Fruit fly (Drosophila melanogaster) whole organism, embryonic: ENCODE results near the gene Obp99b.

Source experiments
- Bgb ChIP-seq: fragments of 200-800 bp; sonication (Bioruptor generic); IDR thresholded peaks from 2 replicates; pipeline ENCODE4 v1.3.6; 2022; ENCODE audit warnings: missing biosample characterization, missing genetic modification characterization; ENCODE audit not compliant: partially characterized antibody
- Blimp-1 ChIP-seq: fragments of 200-800 bp; sonication (Bioruptor generic); optimal IDR thresholded peaks from 3 replicates; lab custom pipeline; 2018; ENCODE audit warnings: missing biosample characterization, missing genetic modification characterization, mild to moderate bottlenecking, moderate library complexity, missing genetic modification reagents
- Bteb2 ChIP-seq: fragments of 200-800 bp; sonication (Bioruptor generic); optimal IDR thresholded peaks from 2 replicates; lab custom pipeline; 2016; ENCODE audit warnings: missing biosample characterization, missing genetic modification characterization
- CG10321 ChIP-seq: fragments of 200-800 bp; sonication (Bioruptor generic); IDR thresholded peaks from 2 replicates; pipeline ENCODE4 v1.3.6; 2022; ENCODE audit warnings: missing biosample characterization, missing genetic modification characterization
- CG10959 ChIP-seq: fragments of 200-800 bp; sonication (Bioruptor generic); IDR thresholded peaks from 2 replicates; pipeline ENCODE4 v1.3.6; 2022; ENCODE audit warnings: missing biosample characterization, missing genetic modification characterization
- CG11398 ChIP-seq: fragments of 200-800 bp; sonication (Bioruptor generic); optimal IDR thresholded peaks from 2 replicates; lab custom pipeline; 2016; ENCODE audit warnings: missing biosample characterization, missing genetic modification characterization
- CG11504 ChIP-seq: fragments of 200-800 bp; sonication (Bioruptor generic); optimal IDR thresholded peaks from 3 replicates; lab custom pipeline; 2019; ENCODE audit warnings: missing biosample characterization, mild to moderate bottlenecking, missing genetic modification characterization, moderate library complexity
- CG12299 ChIP-seq: fragments of 200-800 bp; sonication (Bioruptor generic); optimal IDR thresholded peaks from 2 replicates; lab custom pipeline; 2018; ENCODE audit warnings: missing biosample characterization, mild to moderate bottlenecking, missing genetic modification characterization
- CG13296 ChIP-seq: fragments of 200-800 bp; sonication (Bioruptor generic); optimal IDR thresholded peaks from 3 replicates; lab custom pipeline; 2018; ENCODE audit warnings: missing biosample characterization, mild to moderate bottlenecking, missing genetic modification characterization
- CG15073 ChIP-seq: fragments of 200-800 bp; sonication (Bioruptor generic); optimal IDR thresholded peaks from 2 replicates; lab custom pipeline; 2016; ENCODE audit warnings: missing biosample characterization, missing genetic modification characterization
- CG17361 ChIP-seq: fragments of 200-800 bp; sonication (Bioruptor generic); IDR thresholded peaks from 3 replicates; pipeline ENCODE4 v1.3.6; 2022; ENCODE audit warnings: missing biosample characterization, missing genetic modification characterization
- CG18262 ChIP-seq: fragments of 200-800 bp; optimal IDR thresholded peaks from 3 replicates; lab custom pipeline; 2019; ENCODE audit warnings: missing biosample characterization, mild to moderate bottlenecking, missing genetic modification characterization, moderate library complexity
- CG2129 ChIP-seq: fragments of 200-800 bp; sonication (Bioruptor generic); IDR thresholded peaks from 2 replicates; pipeline ENCODE4 v1.3.6; 2022; ENCODE audit warnings: missing biosample characterization, missing genetic modification characterization; ENCODE audit not compliant: partially characterized antibody
- CG2678 ChIP-seq: fragments of 200-800 bp; sonication (Bioruptor generic); optimal IDR thresholded peaks from 3 replicates; lab custom pipeline; 2019; ENCODE audit warnings: missing biosample characterization, mild to moderate bottlenecking, missing genetic modification characterization, moderate library complexity
- CG31441 ChIP-seq: fragments of 200-800 bp; sonication (Bioruptor generic); IDR thresholded peaks from 2 replicates; pipeline ENCODE4 v1.3.6; 2022; ENCODE audit warnings: missing biosample characterization, missing genetic modification characterization
- CG3163 ChIP-seq: fragments of 200-800 bp; sonication (Bioruptor generic); optimal IDR thresholded peaks from 3 replicates; lab custom pipeline; 2016; ENCODE audit warnings: missing biosample characterization, missing genetic modification characterization
- CG32772 ChIP-seq: fragments of 200-800 bp; sonication (Bioruptor generic); IDR thresholded peaks from 2 replicates; pipeline ENCODE4 v1.3.6; 2022; ENCODE audit warnings: missing biosample characterization, missing genetic modification characterization
- CG34224 ChIP-seq: fragments of 200-800 bp; sonication (Bioruptor generic); IDR thresholded peaks from 3 replicates; pipeline ENCODE4 v1.3.6; 2022; ENCODE audit warnings: missing biosample characterization, missing genetic modification characterization; ENCODE audit not compliant: partially characterized antibody
- CG3838 ChIP-seq: fragments of 200-800 bp; sonication (Bioruptor generic); optimal IDR thresholded peaks from 3 replicates; lab custom pipeline; 2016; ENCODE audit warnings: missing biosample characterization, missing genetic modification characterization
- CG4404 ChIP-seq: fragments of 200-800 bp; sonication (Bioruptor generic); IDR thresholded peaks from 2 replicates; pipeline ENCODE4 v1.3.6; 2022; ENCODE audit warnings: missing biosample characterization, missing genetic modification characterization
- CG4617 ChIP-seq: fragments of 200-800 bp; sonication (Bioruptor generic); optimal IDR thresholded peaks from 3 replicates; lab custom pipeline; 2016; ENCODE audit warnings: missing biosample characterization, missing genetic modification characterization, borderline replicate concordance
- CG6272 ChIP-seq: fragments of 200-800 bp; sonication (Bioruptor generic); IDR thresholded peaks from 2 replicates; pipeline ENCODE4 v1.3.6; 2022; ENCODE audit warnings: missing biosample characterization, missing genetic modification characterization
- CG6791 ChIP-seq: fragments of 200-800 bp; sonication (Bioruptor generic); IDR thresholded peaks from 3 replicates; pipeline ENCODE4 v1.3.6; 2022; ENCODE audit warnings: missing biosample characterization, missing genetic modification characterization; ENCODE audit not compliant: partially characterized antibody
- CG6813 ChIP-seq: fragments of 200-800 bp; sonication (Bioruptor generic); optimal IDR thresholded peaks from 2 replicates; lab custom pipeline; 2017; ENCODE audit warnings: missing biosample characterization, missing genetic modification characterization, mild to moderate bottlenecking, moderate library complexity, missing genetic modification reagents
- CG7271 ChIP-seq: fragments of 200-800 bp; sonication (Bioruptor generic); optimal IDR thresholded peaks from 2 replicates; lab custom pipeline; 2018; ENCODE audit warnings: missing biosample characterization, mild to moderate bottlenecking, missing genetic modification characterization, moderate library complexity
- CG7745 ChIP-seq: fragments of 200-800 bp; sonication (Bioruptor generic); optimal IDR thresholded peaks from 2 replicates; lab custom pipeline; 2018; ENCODE audit warnings: missing biosample characterization, mild to moderate bottlenecking, missing genetic modification characterization, moderate library complexity
- CG7987 ChIP-seq: fragments of 200-800 bp; sonication (Bioruptor generic); optimal IDR thresholded peaks from 2 replicates; lab custom pipeline; 2018; ENCODE audit warnings: missing biosample characterization, mild to moderate bottlenecking, missing genetic modification characterization, moderate library complexity
- CG8290 ChIP-seq, 3 experiments: fragments of 200-800 bp; sonication (Bioruptor generic); optimal IDR thresholded peaks; 2 replicates each; lab custom pipeline; 2016 to 2019; ENCODE audit warnings: missing biosample characterization in 3 of 3, missing genetic modification characterization in 3 of 3, mild to moderate bottlenecking in 2 of 3, moderate library complexity in 1 of 3
- CG8478 ChIP-seq: fragments of >200 bp; optimal IDR thresholded peaks from 2 replicates; lab custom pipeline; 2018
- CG8765 ChIP-seq: fragments of 200-800 bp; sonication (Bioruptor generic); IDR thresholded peaks from 2 replicates; pipeline ENCODE4 v1.3.6; 2022; ENCODE audit warnings: missing biosample characterization, missing genetic modification characterization
- CrebB ChIP-seq: fragments of 200-800 bp; sonication (Bioruptor generic); optimal IDR thresholded peaks from 3 replicates; lab custom pipeline; 2018; ENCODE audit warnings: missing biosample characterization, mild to moderate bottlenecking, missing genetic modification characterization
- HHEX ChIP-seq: fragments of 200-800 bp; sonication (Bioruptor generic); optimal IDR thresholded peaks from 3 replicates; lab custom pipeline; 2017; ENCODE audit warnings: missing biosample characterization, mild to moderate bottlenecking, missing genetic modification characterization, missing genetic modification reagents
- Sox100B ChIP-seq: fragments of 200-800 bp; sonication (Bioruptor generic); optimal IDR thresholded peaks from 3 replicates; lab custom pipeline; 2018; ENCODE audit warnings: missing biosample characterization, mild to moderate bottlenecking, missing genetic modification characterization
- Sox102F ChIP-seq: fragments of 200-800 bp; sonication (Bioruptor generic); optimal IDR thresholded peaks from 2 replicates; lab custom pipeline; 2018; ENCODE audit warnings: missing biosample characterization, mild to moderate bottlenecking, missing genetic modification characterization, moderate library complexity
- Trl ChIP-seq, 3 experiments: fragments of >200 bp in 2 of 3; fragments of 200-800 bp in 1 of 3; sonication (Bioruptor generic) in 1 of 3; optimal IDR thresholded peaks; 2 replicates in 1 of 3; 3 replicates in 2 of 3; lab custom pipeline; 2016 to 2017; ENCODE audit warnings: missing biosample characterization in 1 of 3, missing genetic modification characterization in 1 of 3
- Xbp1 ChIP-seq: fragments of 200-800 bp; sonication (Bioruptor generic); optimal IDR thresholded peaks from 3 replicates; lab custom pipeline; 2016; ENCODE audit warnings: missing biosample characterization, mild to moderate bottlenecking, missing genetic modification characterization
- aop ChIP-seq: fragments of 200-800 bp; sonication (Bioruptor generic); IDR thresholded peaks from 2 replicates; pipeline ENCODE4 v1.3.6; 2022; ENCODE audit warnings: missing biosample characterization, missing genetic modification characterization
- bowl ChIP-seq: fragments of 200-800 bp; sonication (Bioruptor generic); IDR thresholded peaks from 2 replicates; pipeline ENCODE4 v1.3.6; 2022; ENCODE audit warnings: missing biosample characterization, missing genetic modification characterization
- croc ChIP-seq: fragments of 200-800 bp; sonication (Bioruptor generic); conservative IDR thresholded peaks from 3 replicates; pipeline ENCODE4 v1.3.6; 2022; ENCODE audit warnings: missing biosample characterization, missing genetic modification characterization
- dmrt11E ChIP-seq: fragments of 200-800 bp; sonication (Bioruptor generic); optimal IDR thresholded peaks from 3 replicates; lab custom pipeline; 2018; ENCODE audit warnings: missing biosample characterization, mild to moderate bottlenecking, missing genetic modification characterization, moderate library complexity
- emc ChIP-seq: fragments of 200-800 bp; sonication (Bioruptor generic); optimal IDR thresholded peaks from 2 replicates; lab custom pipeline; 2016; ENCODE audit warnings: missing biosample characterization, missing genetic modification characterization
- lilli ChIP-seq: fragments of 200-800 bp; sonication (Bioruptor generic); optimal IDR thresholded peaks from 3 replicates; lab custom pipeline; 2016; ENCODE audit warnings: missing biosample characterization, missing genetic modification characterization
- oc ChIP-seq: fragments of 200-800 bp; sonication (Bioruptor generic); optimal IDR thresholded peaks from 2 replicates; lab custom pipeline; 2018; ENCODE audit warnings: missing biosample characterization, mild to moderate bottlenecking, missing genetic modification characterization, moderate library complexity
- phol ChIP-seq: fragments of 200-800 bp; sonication (Bioruptor generic); optimal IDR thresholded peaks from 3 replicates; lab custom pipeline; 2018; ENCODE audit warnings: missing biosample characterization, mild to moderate bottlenecking, missing genetic modification characterization, moderate library complexity
- row ChIP-seq: fragments of 200-800 bp; sonication (Bioruptor generic); IDR thresholded peaks from 3 replicates; pipeline ENCODE4 v1.3.6; 2022; ENCODE audit warnings: missing biosample characterization, missing genetic modification characterization
- scrt ChIP-seq: fragments of 200-800 bp; sonication (Bioruptor generic); optimal IDR thresholded peaks from 2 replicates; lab custom pipeline; 2018; ENCODE audit warnings: missing biosample characterization, mild to moderate bottlenecking, missing genetic modification characterization, moderate library complexity
- sob ChIP-seq: fragments of 200-800 bp; sonication (Bioruptor generic); IDR thresholded peaks from 2 replicates; pipeline ENCODE4 v1.3.6; 2022; ENCODE audit warnings: missing biosample characterization, missing genetic modification characterization
- stwl ChIP-seq: fragments of 200-800 bp; sonication (Bioruptor generic); optimal IDR thresholded peaks from 3 replicates; lab custom pipeline; 2018; ENCODE audit warnings: missing biosample characterization, mild to moderate bottlenecking, missing genetic modification characterization, moderate library complexity
- tio ChIP-seq: fragments of 200-800 bp; sonication (Bioruptor generic); optimal IDR thresholded peaks from 2 replicates; lab custom pipeline; 2017; ENCODE audit warnings: missing biosample characterization, missing genetic modification characterization, inconsistent platforms
- ttk ChIP-seq: fragments of 200-800 bp; sonication (Bioruptor generic); IDR thresholded peaks from 2 replicates; pipeline ENCODE4 v2.1.2; 2022; ENCODE audit warnings: missing biosample characterization, missing genetic modification characterization

Gene Obp99b

dm6 chr3R:29690539-29690852, 26.2 kb downstream of the Obp99b start (continued):
- TF ChIP-seq CG4617 (GFP tag; lab: Kevin White, UChicago): no peak
- no peak for TF ChIP-seq CG15073
- no peak for TF ChIP-seq CG6791 (GFP tag; lab: Robert Waterston, UW)
- TF ChIP-seq stwl (tag; lab: Kevin White, UChicago): no peak
- no peak for TF ChIP-seq CG32772 (GFP tag; lab: Robert Waterston, UW)
- peak; percentile 67 for TF ChIP-seq Blimp-1 (GFP tag; lab: Kevin White, UChicago)
- TF ChIP-seq ttk (GFP tag; lab: Robert Waterston, UW): no peak
- TF ChIP-seq CG7271: no peak
- TF ChIP-seq phol (tag; lab: Kevin White, UChicago): peak; percentile 61
- peak; percentile 41; the same call in 1 of the 3 replicates for TF ChIP-seq croc (GFP tag; lab: Robert Waterston, UW)
- TF ChIP-seq emc (GFP tag; lab: Kevin White, UChicago): no peak
- TF ChIP-seq tio (GFP tag; lab: Kevin White, UChicago): no peak
- TF ChIP-seq HHEX (GFP tag; lab: Kevin White, UChicago): no peak
- peak; percentile 52; the same call in 1 of the 2 replicates for TF ChIP-seq CG31441
- no peak for TF ChIP-seq CG7987 (GFP tag; lab: Kevin White, UChicago)
- TF ChIP-seq Xbp1 (GFP tag; lab: Kevin White, UChicago): peak; percentile 37
- no peak for TF ChIP-seq CG8290 (GFP tag; optimal IDR thresholded peaks at IDR 0.05; lab: Kevin White, UChicago)
- no peak for TF ChIP-seq CG8290 (tag; optimal IDR thresholded peaks at IDR 0.05; lab: Kevin White, UChicago)
- no peak for TF ChIP-seq Bteb2 (GFP tag; lab: Kevin White, UChicago)
- no peak for TF ChIP-seq CG4404 (GFP tag; lab: Robert Waterston, UW)
- TF ChIP-seq CG3163 (GFP tag; lab: Kevin White, UChicago): no peak
- peak; percentile 56 for TF ChIP-seq CG18262 (tag; lab: Kevin White, UChicago)
- no peak for TF ChIP-seq CG11398 (GFP tag; lab: Kevin White, UChicago)
- TF ChIP-seq Sox100B (GFP tag; lab: Kevin White, UChicago): peak; percentile 47
- TF ChIP-seq Trl (optimal IDR thresholded peaks at IDR 0.05; lab: Kevin White, UChicago): no peak
- TF ChIP-seq Trl (GFP tag; optimal IDR thresholded peaks at IDR 0.05; lab: Kevin White, UChicago): no peak
- TF ChIP-seq lilli (GFP tag; lab: Kevin White, UChicago): no peak
- no peak for TF ChIP-seq aop (GFP tag; lab: Robert Waterston, UW)
- TF ChIP-seq CG10959: 0 out of 2 replicates have a peak, but pooled peaks have one; percentile 16
- no peak for TF ChIP-seq CG34224 (GFP tag; lab: Robert Waterston, UW)
- no peak for TF ChIP-seq bowl (GFP tag; lab: Robert Waterston, UW)
- no peak for TF ChIP-seq CG7745
- TF ChIP-seq CG11504: peak; percentile 71
- TF ChIP-seq Bgb: no peak
- peak; percentile 69 for TF ChIP-seq Sox102F (GFP tag; lab: Kevin White, UChicago)
- no peak for TF ChIP-seq CG8478 (lab: Kevin White, UChicago)
- 0 out of 3 replicates have a peak, but pooled peaks have one; percentile 25 for TF ChIP-seq CG17361 (GFP tag; lab: Robert Waterston, UW)
- TF ChIP-seq scrt (GFP tag; lab: Kevin White, UChicago): no peak
- peak; percentile 61 for TF ChIP-seq dmrt11E
- no peak for TF ChIP-seq CG2129 (GFP tag; lab: Robert Waterston, UW)
- TF ChIP-seq CG10321: no peak
- TF ChIP-seq row (GFP tag; lab: Robert Waterston, UW): peak; percentile 68
- peak; percentile 44 for TF ChIP-seq oc (tag; lab: Kevin White, UChicago)
- TF ChIP-seq CrebB: no peak
- no peak for TF ChIP-seq CG13296 (GFP tag; lab: Kevin White, UChicago)
- no peak for TF ChIP-seq CG6272 (GFP tag; lab: Robert Waterston, UW)
- TF ChIP-seq sob (GFP tag; lab: Robert Waterston, UW): 0 out of 2 replicates have a peak, but pooled peaks have one; percentile 15
- no peak for TF ChIP-seq CG3838 (GFP tag; lab: Kevin White, UChicago)
- peak; percentile 25 for TF ChIP-seq CG6813 (GFP tag; lab: Kevin White, UChicago)
- TF ChIP-seq CG8765 (GFP tag; lab: Robert Waterston, UW): no peak
- TF ChIP-seq CG12299 (tag; lab: Kevin White, UChicago): no peak
- TF ChIP-seq CG2678: peak; percentile 62
